Worm (Caenorhabditis elegans) whole organism, late embryonic: ENCODE data around the gene C01B9.4.

Experiments
- ceh-18 ChIP-seq: sonication (generic microtip); optimal IDR thresholded peaks from 2 replicates; lab custom pipeline; 2016; ENCODE audit warnings: missing genetic modification characterization, missing compliant biosample characterization
- ceh-24 ChIP-seq: sonication (generic microtip); optimal IDR thresholded peaks from 2 replicates; lab custom pipeline; 2016; ENCODE audit warnings: mild to moderate bottlenecking, missing genetic modification characterization, missing compliant biosample characterization
- hlh-8 ChIP-seq: sonication (generic microtip); optimal IDR thresholded peaks from 2 replicates; lab custom pipeline; 2016; ENCODE audit warnings: missing genotype, missing genetic modification characterization, missing compliant biosample characterization

DNA sequence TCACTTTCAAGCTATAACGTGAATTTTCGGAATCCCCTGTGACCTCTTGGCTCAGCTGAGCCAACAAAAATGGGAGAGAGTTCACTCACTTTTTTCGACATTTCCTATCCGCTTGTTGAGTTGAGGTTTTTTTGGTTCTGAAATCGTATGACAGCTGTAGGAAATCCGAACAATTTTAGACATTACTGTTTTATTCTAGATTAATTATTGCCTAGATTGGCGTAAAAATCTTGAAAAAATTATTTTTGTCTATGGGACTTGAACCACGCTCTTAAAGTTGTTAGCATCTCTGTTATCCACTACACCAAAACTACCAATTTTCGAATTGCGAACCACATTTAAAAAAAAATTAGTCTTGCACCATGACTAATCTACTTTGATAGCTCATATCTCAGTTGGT, at the start of gene C01B9.4:
- TF ChIP-seq hlh-8 (tag; lab: Kevin White, UChicago): no peak
- no peak for TF ChIP-seq ceh-24 (tag; lab: Kevin White, UChicago)
- TF ChIP-seq ceh-18: no peak
